Fruit fly (Drosophila melanogaster) whole organism, embryonic: Measurements from ENCODE around the gene Mkk4.

Experiments
- Aef1 ChIP-seq: fragments of 200-800 bp; sonication (Bioruptor generic); IDR thresholded peaks from 3 replicates; pipeline ENCODE4 v1.3.6; 2022; ENCODE audit warnings: missing biosample characterization, missing genetic modification characterization
- B-H2 ChIP-seq: fragments of 200-800 bp; sonication (Bioruptor generic); optimal IDR thresholded peaks from 2 replicates; lab custom pipeline; 2018; ENCODE audit warnings: missing biosample characterization, mild to moderate bottlenecking, missing genetic modification characterization
- CG10147 ChIP-seq: fragments of 200-800 bp; sonication (Bioruptor generic); optimal IDR thresholded peaks from 2 replicates; lab custom pipeline; 2019; ENCODE audit warnings: missing biosample characterization, mild to moderate bottlenecking, missing genetic modification characterization, moderate library complexity
- CG10431 ChIP-seq: fragments of 200-800 bp; sonication (Bioruptor generic); optimal IDR thresholded peaks from 3 replicates; lab custom pipeline; 2018; ENCODE audit warnings: missing biosample characterization, mild to moderate bottlenecking, missing genetic modification characterization
- CG10462 ChIP-seq: fragments of 200-800 bp; sonication (Bioruptor generic); optimal IDR thresholded peaks from 2 replicates; lab custom pipeline; 2016; ENCODE audit warnings: missing biosample characterization, missing genetic modification characterization
- CG12744 ChIP-seq: fragments of 200-800 bp; sonication (Bioruptor generic); optimal IDR thresholded peaks from 2 replicates; lab custom pipeline; 2016; ENCODE audit warnings: missing biosample characterization, missing genetic modification characterization
- CG13424 ChIP-seq: fragments of 200-800 bp; sonication (Bioruptor generic); optimal IDR thresholded peaks from 2 replicates; lab custom pipeline; 2019; ENCODE audit warnings: missing biosample characterization, mild to moderate bottlenecking, missing genetic modification characterization, moderate library complexity
- CG13624 ChIP-seq: fragments of 200-800 bp; sonication (Bioruptor generic); optimal IDR thresholded peaks from 2 replicates; lab custom pipeline; 2016; ENCODE audit warnings: missing biosample characterization, missing genetic modification characterization
- CG1603 ChIP-seq: fragments of 200-800 bp; sonication (Bioruptor generic); optimal IDR thresholded peaks from 2 replicates; lab custom pipeline; 2019; ENCODE audit warnings: missing biosample characterization, mild to moderate bottlenecking, missing genetic modification characterization, moderate library complexity
- CG17328 ChIP-seq: fragments of 200-800 bp; sonication (Bioruptor generic); IDR thresholded peaks from 2 replicates; pipeline ENCODE4 v1.3.6; 2022; ENCODE audit warnings: missing biosample characterization, missing genetic modification characterization
- CG18011 ChIP-seq: fragments of 200-800 bp; sonication (Bioruptor generic); optimal IDR thresholded peaks from 2 replicates; lab custom pipeline; 2017; ENCODE audit warnings: missing biosample characterization, missing genetic modification characterization, mild to moderate bottlenecking, moderate library complexity, missing genotype
- CG2120 ChIP-seq: fragments of 200-800 bp; sonication (Bioruptor generic); optimal IDR thresholded peaks from 3 replicates; lab custom pipeline; 2016; ENCODE audit warnings: missing biosample characterization, missing genetic modification characterization
- CG32767 ChIP-seq: fragments of 200-800 bp; sonication (Bioruptor generic); IDR thresholded peaks from 2 replicates; pipeline ENCODE4 v1.3.6; 2022; ENCODE audit warnings: missing biosample characterization, missing genetic modification characterization
- CG42726 ChIP-seq: fragments of 200-800 bp; sonication (Bioruptor generic); IDR thresholded peaks from 2 replicates; pipeline ENCODE4 v1.3.6; 2022; ENCODE audit warnings: missing biosample characterization, missing genetic modification characterization; ENCODE audit not compliant: partially characterized antibody
- CG4820 ChIP-seq: fragments of 200-800 bp; sonication (Bioruptor generic); optimal IDR thresholded peaks from 3 replicates; lab custom pipeline; 2016; ENCODE audit warnings: missing biosample characterization, missing genetic modification characterization
- CG5180 ChIP-seq: fragments of 200-800 bp; sonication (Bioruptor generic); optimal IDR thresholded peaks from 3 replicates; lab custom pipeline; 2017; ENCODE audit warnings: missing biosample characterization, missing genetic modification characterization, mild to moderate bottlenecking, moderate library complexity, missing genetic modification reagents
- CG7839 ChIP-seq: fragments of 200-800 bp; sonication (Bioruptor generic); optimal IDR thresholded peaks from 3 replicates; lab custom pipeline; 2018; ENCODE audit warnings: missing biosample characterization, mild to moderate bottlenecking, missing genetic modification characterization, moderate library complexity
- CG7963 ChIP-seq: fragments of 200-800 bp; sonication (Bioruptor generic); IDR thresholded peaks from 3 replicates; pipeline ENCODE4 v1.3.6; 2022; ENCODE audit warnings: missing biosample characterization, missing genetic modification characterization; ENCODE audit not compliant: partially characterized antibody
- CG8359 ChIP-seq: fragments of 200-800 bp; sonication (Bioruptor generic); optimal IDR thresholded peaks from 2 replicates; lab custom pipeline; 2017; ENCODE audit warnings: missing biosample characterization, mild to moderate bottlenecking, missing genetic modification characterization, borderline replicate concordance
- CrebB ChIP-seq: fragments of 200-800 bp; sonication (Bioruptor generic); optimal IDR thresholded peaks from 3 replicates; lab custom pipeline; 2018; ENCODE audit warnings: missing biosample characterization, mild to moderate bottlenecking, missing genetic modification characterization
- Dbx ChIP-seq: fragments of 200-800 bp; sonication (Bioruptor generic); IDR thresholded peaks from 3 replicates; pipeline ENCODE4 v1.3.6; 2022; ENCODE audit warnings: missing biosample characterization, missing genetic modification characterization
- Dip3 ChIP-seq: fragments of 200-800 bp; sonication (Bioruptor generic); optimal IDR thresholded peaks from 3 replicates; lab custom pipeline; 2016; ENCODE audit warnings: missing biosample characterization, missing genetic modification characterization
- Gug ChIP-seq: fragments of 200-800 bp; sonication (Bioruptor generic); IDR thresholded peaks from 4 replicates; pipeline ENCODE4 v1.3.6; 2022; ENCODE audit warnings: missing biosample characterization, missing genetic modification characterization
- H2.0 ChIP-seq: fragments of 200-800 bp; sonication (Bioruptor generic); IDR thresholded peaks from 2 replicates; pipeline ENCODE4 v1.3.6; 2022; ENCODE audit warnings: missing biosample characterization, missing genetic modification characterization
- HmgZ ChIP-seq: fragments of 200-800 bp; sonication (Bioruptor generic); optimal IDR thresholded peaks from 2 replicates; lab custom pipeline; 2018; ENCODE audit warnings: missing biosample characterization, mild to moderate bottlenecking, missing genetic modification characterization
- Kr ChIP-seq: fragments of 200-800 bp; sonication (Bioruptor generic); optimal IDR thresholded peaks from 2 replicates; lab custom pipeline; 2017; ENCODE audit warnings: missing biosample characterization, mild to moderate bottlenecking, missing genetic modification characterization
- Lim3 ChIP-seq: fragments of 200-800 bp; sonication (Bioruptor generic); IDR thresholded peaks from 2 replicates; pipeline ENCODE4 v1.3.6; 2022; ENCODE audit warnings: missing biosample characterization, missing genetic modification characterization
- NfI ChIP-seq: fragments of 200-800 bp; sonication (Bioruptor generic); optimal IDR thresholded peaks from 3 replicates; lab custom pipeline; 2018; ENCODE audit warnings: missing biosample characterization, mild to moderate bottlenecking, missing genetic modification characterization, moderate library complexity
- Side ChIP-seq: fragments of 200-800 bp; sonication (Bioruptor generic); optimal IDR thresholded peaks from 2 replicates; lab custom pipeline; 2016; ENCODE audit warnings: missing biosample characterization, missing genetic modification characterization
- Spps ChIP-seq: fragments of 200-800 bp; sonication (Bioruptor generic); optimal IDR thresholded peaks from 2 replicates; lab custom pipeline; 2018; ENCODE audit warnings: missing biosample characterization, mild to moderate bottlenecking, missing genetic modification characterization
- Tbp ChIP-seq: fragments of >200 bp; optimal IDR thresholded peaks from 2 replicates; lab custom pipeline; 2018; ENCODE audit warnings: missing biosample characterization, missing genetic modification characterization
- chn ChIP-seq: fragments of 200-800 bp; sonication (Bioruptor generic); optimal IDR thresholded peaks from 2 replicates; lab custom pipeline; 2016; ENCODE audit warnings: missing biosample characterization, missing genetic modification characterization
- esg ChIP-seq: fragments of 200-800 bp; sonication (Bioruptor generic); conservative IDR thresholded peaks from 2 replicates; pipeline ENCODE4 v1.3.6; 2022; ENCODE audit warnings: missing biosample characterization, missing genetic modification characterization
- fd102C ChIP-seq: fragments of 200-800 bp; sonication (Bioruptor generic); optimal IDR thresholded peaks from 2 replicates; lab custom pipeline; 2018; ENCODE audit warnings: missing biosample characterization, mild to moderate bottlenecking, missing genetic modification characterization, moderate library complexity
- fd3F ChIP-seq: fragments of 200-800 bp; sonication (Bioruptor generic); optimal IDR thresholded peaks from 2 replicates; lab custom pipeline; 2018; ENCODE audit warnings: missing biosample characterization, mild to moderate bottlenecking, missing genetic modification characterization, moderate library complexity
- grau ChIP-seq: fragments of 200-800 bp; optimal IDR thresholded peaks from 3 replicates; lab custom pipeline; 2019; ENCODE audit warnings: missing biosample characterization, mild to moderate bottlenecking, missing genetic modification characterization, moderate library complexity
- gt ChIP-seq: fragments of 200-800 bp; sonication (Bioruptor generic); IDR thresholded peaks from 2 replicates; pipeline ENCODE4 v1.3.6; 2022; ENCODE audit warnings: missing biosample characterization, missing genetic modification characterization
- hbn ChIP-seq: fragments of 200-800 bp; sonication (Bioruptor generic); IDR thresholded peaks from 2 replicates; pipeline ENCODE4 v1.3.6; 2022; ENCODE audit warnings: missing biosample characterization, missing genetic modification characterization; ENCODE audit not compliant: partially characterized antibody
- hth ChIP-seq: fragments of >200 bp; optimal IDR thresholded peaks from 2 replicates; lab custom pipeline; 2017; ENCODE audit warnings: inconsistent platforms
- jigr1 ChIP-seq: fragments of 200-800 bp; sonication (Bioruptor generic); IDR thresholded peaks from 3 replicates; pipeline ENCODE4 v1.3.6; 2022; ENCODE audit warnings: missing biosample characterization, missing genetic modification characterization
- lmd ChIP-seq: fragments of 200-800 bp; sonication (Bioruptor generic); IDR thresholded peaks from 2 replicates; pipeline ENCODE4 v1.3.6; 2022; ENCODE audit warnings: missing biosample characterization, missing genetic modification characterization
- oc ChIP-seq: fragments of 200-800 bp; sonication (Bioruptor generic); optimal IDR thresholded peaks from 2 replicates; lab custom pipeline; 2018; ENCODE audit warnings: missing biosample characterization, mild to moderate bottlenecking, missing genetic modification characterization, moderate library complexity
- phol ChIP-seq: fragments of 200-800 bp; sonication (Bioruptor generic); optimal IDR thresholded peaks from 3 replicates; lab custom pipeline; 2018; ENCODE audit warnings: missing biosample characterization, mild to moderate bottlenecking, missing genetic modification characterization, moderate library complexity
- pzg ChIP-seq: fragments of 200-800 bp; sonication (Bioruptor generic); optimal IDR thresholded peaks from 3 replicates; lab custom pipeline; 2018; ENCODE audit warnings: missing biosample characterization, mild to moderate bottlenecking, missing genetic modification characterization, moderate library complexity
- sc ChIP-seq, 3 experiments: fragments of >200 bp in 2 of 3; fragments of 200-800 bp in 1 of 3; sonication (Bioruptor generic) in 1 of 3; optimal IDR thresholded peaks; 2 replicates in 2 of 3; 3 replicates in 1 of 3; lab custom pipeline; 2017; ENCODE audit warnings: mild to moderate bottlenecking in 1 of 3, missing biosample characterization in 1 of 3, missing genetic modification characterization in 1 of 3, missing genetic modification reagents in 1 of 3
- sima ChIP-seq: fragments of 200-800 bp; sonication (Bioruptor generic); optimal IDR thresholded peaks from 2 replicates; lab custom pipeline; 2016; ENCODE audit warnings: missing biosample characterization, missing genetic modification characterization
- slp2 ChIP-seq: fragments of 200-800 bp; sonication (Bioruptor generic); optimal IDR thresholded peaks from 2 replicates; lab custom pipeline; 2016; ENCODE audit warnings: missing biosample characterization, missing genetic modification characterization
- sqz ChIP-seq: fragments of 200-800 bp; sonication (Bioruptor generic); optimal IDR thresholded peaks from 3 replicates; lab custom pipeline; 2018; ENCODE audit warnings: missing biosample characterization, mild to moderate bottlenecking, missing genetic modification characterization
- trem ChIP-seq: fragments of 200-800 bp; optimal IDR thresholded peaks from 3 replicates; lab custom pipeline; 2019; ENCODE audit warnings: missing biosample characterization, mild to moderate bottlenecking, missing genetic modification characterization, moderate library complexity
- zf30C ChIP-seq: fragments of 200-800 bp; sonication (Bioruptor generic); optimal IDR thresholded peaks from 3 replicates; lab custom pipeline; 2018; ENCODE audit warnings: missing biosample characterization, mild to moderate bottlenecking, missing genetic modification characterization

Mkk4 gene

DNA sequence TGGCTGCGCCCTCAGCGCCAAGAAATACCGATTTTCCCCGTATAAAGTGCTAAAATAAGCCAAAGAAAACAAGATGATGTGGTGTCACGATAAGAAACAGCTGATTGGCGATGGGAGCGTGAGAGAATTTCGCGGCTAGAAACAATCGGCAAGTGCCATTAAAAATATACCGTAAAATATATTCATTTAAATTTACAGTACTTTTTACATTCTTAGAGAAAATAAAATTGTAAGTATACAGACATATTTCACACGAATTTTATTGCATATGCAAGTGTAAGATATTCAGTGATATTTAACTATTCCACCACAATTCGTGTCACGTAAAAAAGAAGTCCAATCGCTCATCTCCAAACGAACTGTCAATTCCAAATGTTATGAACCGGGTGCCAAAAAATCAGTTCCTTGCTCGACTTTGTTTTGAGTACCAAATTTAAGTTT lies 26.0 kb upstream of the Mkk4 start, which contains the start of the genes Unc50, CG11755 and CG8043 (continued):
- TF ChIP-seq CG2120 (GFP tag; lab: Kevin White, UChicago) (peak; percentile 89), CG4820 (peak; percentile 57), Aef1 (GFP tag; lab: Robert Waterston, UW) (peak; percentile 80), CG7963 (GFP tag; lab: Robert Waterston, UW) (peak; percentile 83; the same call in 2 of the 3 replicates), CG18011 (GFP tag; lab: Kevin White, UChicago) (peak; percentile 70), CG13624 (GFP tag; lab: Kevin White, UChicago) (peak; percentile 71), NfI (GFP tag; lab: Kevin White, UChicago) (peak; percentile 69), CG7839 (peak; percentile 80), CG1603 (tag; lab: Kevin White, UChicago) (peak; percentile 78), chn (GFP tag; lab: Kevin White, UChicago) (peak; percentile 60), B-H2 (GFP tag; lab: Kevin White, UChicago) (peak; percentile 80), oc (tag; lab: Kevin White, UChicago) (peak; percentile 17), CG17328 (0 out of 2 replicates have a peak, but pooled peaks have one; percentile 7), gt (GFP tag; lab: Robert Waterston, UW) (no peak), H2.0 (GFP tag; lab: Robert Waterston, UW) (peak; percentile 56; the same call in 1 of the 2 replicates), pzg (peak; percentile 78), fd3F (GFP tag; lab: Kevin White, UChicago) (peak; percentile 65), zf30C (GFP tag; lab: Kevin White, UChicago) (no peak), Dbx (GFP tag; lab: Robert Waterston, UW) (peak; percentile 90), Gug (GFP tag; lab: Robert Waterston, UW) (peak; percentile 81; the same call in 2 of the 4 replicates), CrebB (peak; percentile 64), CG32767 (GFP tag; lab: Robert Waterston, UW) (peak; percentile 32; the same call in 1 of the 2 replicates), CG12744 (GFP tag; lab: Kevin White, UChicago) (peak; percentile 65), fd102C (GFP tag; lab: Kevin White, UChicago) (peak; percentile 15), slp2 (GFP tag; lab: Kevin White, UChicago) (peak; percentile 43), Kr (GFP tag; lab: Kevin White, UChicago) (no peak), Tbp (no peak), lmd (GFP tag; lab: Robert Waterston, UW) (peak; percentile 82), hth (lab: Kevin White, UChicago) (no peak), CG42726 (GFP tag; lab: Robert Waterston, UW) (peak; percentile 84; the same call in 1 of the 2 replicates), CG10462 (GFP tag; lab: Kevin White, UChicago) (peak; percentile 48), HmgZ (tag; lab: Kevin White, UChicago) (peak; percentile 87), phol (tag; lab: Kevin White, UChicago) (peak; percentile 88), CG10431 (GFP tag; lab: Kevin White, UChicago) (peak; percentile 30), CG10147 (peak; percentile 81), CG8359 (GFP tag; lab: Kevin White, UChicago) (no peak), hbn (GFP tag; lab: Robert Waterston, UW) (peak; percentile 99), jigr1 (GFP tag; lab: Robert Waterston, UW) (peak; percentile 75; the same call in 2 of the 3 replicates), Dip3 (GFP tag; lab: Kevin White, UChicago) (peak; percentile 66), sqz (GFP tag; lab: Kevin White, UChicago) (peak; percentile 30), Lim3 (no peak), trem (tag; lab: Kevin White, UChicago) (peak; percentile 94), Spps (tag; lab: Kevin White, UChicago) (peak; percentile 48), sima (no peak), CG13424 (tag; lab: Kevin White, UChicago) (peak; percentile 84), sc (optimal IDR thresholded peaks at IDR 0.05; lab: Kevin White, UChicago) (no peak), sc (GFP tag; optimal IDR thresholded peaks at IDR 0.05; lab: Kevin White, UChicago) (peak; percentile 29), CG5180 (peak; percentile 46), Side (GFP tag; lab: Kevin White, UChicago) (peak; percentile 56), esg (GFP tag; lab: Robert Waterston, UW) (peak; percentile 63), grau (tag; lab: Kevin White, UChicago) (peak; percentile 84)
